Fruit fly (Drosophila melanogaster): ENCODE data around the gene Bsg.

DNA sequence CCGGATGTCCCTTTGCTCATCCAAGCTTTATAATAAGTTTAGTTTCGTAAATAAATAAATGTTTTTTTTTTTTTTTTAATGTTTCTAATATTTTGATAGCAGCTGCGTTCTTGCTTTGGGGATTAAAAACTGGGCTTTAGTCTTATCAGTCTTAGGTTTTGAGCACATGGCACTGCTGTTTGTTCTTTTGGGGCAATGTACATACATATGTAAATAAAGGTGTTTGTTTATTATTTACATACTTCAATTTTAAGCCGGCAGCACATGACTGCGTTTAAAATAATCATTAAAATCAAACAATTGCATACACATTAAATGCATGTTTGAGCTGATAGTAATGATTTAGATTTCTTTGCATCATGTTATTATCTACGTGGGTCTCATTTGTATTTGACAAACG is 81.0 kb downstream of the Bsg start:
- TF ChIP-seq Dll (optimal IDR thresholded peaks at IDR 0.05), result no peak
- TF ChIP-seq pan (optimal IDR thresholded peaks at IDR 0.05), result no peak
- TF ChIP-seq psq (optimal IDR thresholded peaks at IDR 0.05), result no peak
- no peak for TF ChIP-seq EcR (GFP tag; optimal IDR thresholded peaks at IDR 0.05)
- no peak for TF ChIP-seq CG8478 (optimal IDR thresholded peaks at IDR 0.05)
- no peak for TF ChIP-seq usp (GFP tag; optimal IDR thresholded peaks at IDR 0.05)

All from whole organism.